ENCODE assay signal across 2 worm cellular contexts in genomic region chrII:14143838-14144268, ce11.
TF ChIP-seq lines count a peak whose summit lies in the region.

TSS of gene W03H9.2 (minus strand) at chrII:14143869.

TF ChIP-seq in whole organism, L1 larva, 84 proteins besides CTCF, POLR2A, EP300 and RAD21 (continued from another document):
- TF ChIP-seq sox-4 (tag; optimal IDR thresholded peaks at IDR 0.05; lab: Kevin White, UChicago) (peak; percentile 65), nhr-47 (tag; optimal IDR thresholded peaks at IDR 0.05; lab: Kevin White, UChicago) (peak; percentile 84), unc-86 (tag; optimal IDR thresholded peaks at IDR 0.05; lab: Kevin White, UChicago) (peak; percentile 73), sup-37 (GFP tag; optimal IDR thresholded peaks at IDR 0.05; lab: Kevin White, UChicago) (no peak), fos-1 (tag; optimal IDR thresholded peaks at IDR 0.05; lab: Kevin White, UChicago) (no peak), nhr-84 (tag; optimal IDR thresholded peaks at IDR 0.05; lab: Kevin White, UChicago) (no peak), fkh-8 (tag; optimal IDR thresholded peaks at IDR 0.05; lab: Kevin White, UChicago) (peak; percentile 90), nhr-90 (tag; optimal IDR thresholded peaks at IDR 0.05; lab: Kevin White, UChicago; ENCODE audit: poor library complexity) (peak; percentile 84), ceh-90 (tag; optimal IDR thresholded peaks at IDR 0.05; lab: Kevin White, UChicago) (peak; percentile 66), efl-3 (GFP tag; optimal IDR thresholded peaks at IDR 0.05; lab: Kevin White, UChicago) (no peak), skn-1 (tag; optimal IDR thresholded peaks at IDR 0.05; lab: Kevin White, UChicago) (no peak), unc-130 (tag; optimal IDR thresholded peaks at IDR 0.05; lab: Kevin White, UChicago) (peak; percentile 73), egl-27 (tag; optimal IDR thresholded peaks at IDR 0.05; lab: Kevin White, UChicago) (no peak), ama-1 (optimal IDR thresholded peaks at IDR 0.05; lab: Kevin White, UChicago) (no peak), unc-30 (tag; optimal IDR thresholded peaks at IDR 0.05; lab: Kevin White, UChicago) (no peak), vab-15 (tag; optimal IDR thresholded peaks at IDR 0.05; lab: Kevin White, UChicago) (peak; percentile 80), pag-3 (tag; optimal IDR thresholded peaks at IDR 0.05; lab: Kevin White, UChicago; ENCODE audit: borderline replicate concordance, insufficient read depth) (no peak), ceh-82 (tag; optimal IDR thresholded peaks at IDR 0.05; lab: Kevin White, UChicago) (peak; percentile 41 to 86 (median 76)), lin-15B (tag; optimal IDR thresholded peaks at IDR 0.05; lab: Kevin White, UChicago) (peak; percentile 16), zip-4 (GFP tag; optimal IDR thresholded peaks at IDR 0.05; lab: Kevin White, UChicago) (peak; percentile 49), lin-39 (tag; optimal IDR thresholded peaks at IDR 0.05; lab: Kevin White, UChicago) (no peak), Y116A8C.19 (tag; optimal IDR thresholded peaks at IDR 0.05; lab: Kevin White, UChicago; ENCODE audit: borderline replicate concordance) (peak; percentile 26), nhr-19 (GFP tag; conservative IDR thresholded peaks at IDR 0.05; lab: Robert Waterston, UW) (peak; percentile 79)

TF ChIP-seq in whole organism, young adult, 124 proteins besides CTCF, POLR2A, EP300 and RAD21 (continued from another document):
- TF ChIP-seq pbrm-1 (GFP tag; IDR thresholded peaks at IDR 0.05; lab: Robert Waterston, UW) (peak; percentile 43; the same call in 1 of the 2 replicates), T07F8.4 (tag; optimal IDR thresholded peaks at IDR 0.05; lab: Kevin White, UChicago) (no peak), aptf-2 (GFP tag; conservative IDR thresholded peaks at IDR 0.05; lab: Robert Waterston, UW) (no peak; the same call in 1 of the 2 replicates), unc-130 (GFP tag; optimal IDR thresholded peaks at IDR 0.05; lab: Kevin White, UChicago) (peak; percentile 7), B0336.3 (GFP tag; IDR thresholded peaks at IDR 0.05; lab: Robert Waterston, UW) (no peak), sptf-2 (GFP tag; optimal IDR thresholded peaks at IDR 0.05; lab: Kevin White, UChicago) (no peak), rcor-1 (GFP tag; IDR thresholded peaks at IDR 0.05; lab: Robert Waterston, UW) (no peak; the same call in 1 of the 2 replicates), cebp-1 (GFP tag; IDR thresholded peaks at IDR 0.05; lab: Robert Waterston, UW) (no peak), cebp-1 (tag; optimal IDR thresholded peaks at IDR 0.05; lab: Kevin White, UChicago) (peak; percentile 51), Y56A3A.18 (GFP tag; IDR thresholded peaks at IDR 0.05; lab: Robert Waterston, UW) (no peak), dpl-1 (GFP tag; optimal IDR thresholded peaks at IDR 0.05; lab: Kevin White, UChicago) (peak; percentile 7), Y67H2A.10 (GFP tag; conservative IDR thresholded peaks at IDR 0.05; lab: Robert Waterston, UW) (no peak), tbp1 (GFP tag; optimal IDR thresholded peaks at IDR 0.05; lab: Kevin White, UChicago) (peak; percentile 37), ama-1 (optimal IDR thresholded peaks at IDR 0.05; lab: Kevin White, UChicago) (no peak), ama-1 (GFP tag; optimal IDR thresholded peaks at IDR 0.05; lab: Kevin White, UChicago) (no peak), ceh-40 (GFP tag; IDR thresholded peaks at IDR 0.05; lab: Robert Waterston, UW) (no peak), lin-26 (GFP tag; IDR thresholded peaks at IDR 0.05; lab: Robert Waterston, UW) (no peak), repo-1 (tag; optimal IDR thresholded peaks at IDR 0.05; lab: Kevin White, UChicago) (no peak)
